Fruit fly (Drosophila melanogaster): ENCODE results near the gene Dus4.
A peak's percentile ranks its signal among the peaks of the same experiment; 100 is the strongest.

Gene Dus4

dm6 chr2L:19064706-19065105, 1.6 kb downstream of the Dus4 start, which contains the start of gene CG17343 (continued):
- TF ChIP-seq CG11696 (GFP tag; IDR thresholded peaks at IDR 0.05) (no peak), grau (tag; optimal IDR thresholded peaks at IDR 0.05) (no peak), CG6272 (GFP tag; IDR thresholded peaks at IDR 0.05) (no peak), da (GFP tag; optimal IDR thresholded peaks at IDR 0.05) (no peak), CG3995 (GFP tag; optimal IDR thresholded peaks at IDR 0.05) (no peak), CG12299 (tag; optimal IDR thresholded peaks at IDR 0.05) (no peak), btn (GFP tag; optimal IDR thresholded peaks at IDR 0.05) (no peak), HLH54F (GFP tag; optimal IDR thresholded peaks at IDR 0.05) (no peak), PHDP (tag; optimal IDR thresholded peaks at IDR 0.05) (no peak), ac (GFP tag; optimal IDR thresholded peaks at IDR 0.05) (no peak), sr (GFP tag; IDR thresholded peaks at IDR 0.05) (no peak), en (GFP tag; optimal IDR thresholded peaks at IDR 0.05) (no peak), unpg (GFP tag; optimal IDR thresholded peaks at IDR 0.05) (no peak), CG10267 (tag; optimal IDR thresholded peaks at IDR 0.05) (no peak), crol (GFP tag; IDR thresholded peaks at IDR 0.05) (no peak), CG4360 (GFP tag; IDR thresholded peaks at IDR 0.05) (no peak), toy (GFP tag; IDR thresholded peaks at IDR 0.05) (no peak), CG4424 (GFP tag; optimal IDR thresholded peaks at IDR 0.05) (no peak), HLHmδ (GFP tag; optimal IDR thresholded peaks at IDR 0.05) (no peak), Abd-B (GFP tag; optimal IDR thresholded peaks at IDR 0.05) (no peak), sens-2 (GFP tag; IDR thresholded peaks at IDR 0.05) (no peak), Hey (tag; optimal IDR thresholded peaks at IDR 0.05) (no peak), CTCF (GFP tag; optimal IDR thresholded peaks at IDR 0.05) (no peak), Bgb (GFP tag; IDR thresholded peaks at IDR 0.05; ENCODE audit: partially characterized antibody) (peak; percentile 91), CG8281 (tag; optimal IDR thresholded peaks at IDR 0.05) (no peak), Camta (GFP tag; optimal IDR thresholded peaks at IDR 0.05) (no peak), nom (GFP tag; optimal IDR thresholded peaks at IDR 0.05) (no peak), CG7271 (tag; optimal IDR thresholded peaks at IDR 0.05) (no peak), Rfx (GFP tag; IDR thresholded peaks at IDR 0.05) (no peak), Nf-YC (tag; optimal IDR thresholded peaks at IDR 0.05) (no peak), Poxn (GFP tag; IDR thresholded peaks at IDR 0.05) (no peak), pb (GFP tag; optimal IDR thresholded peaks at IDR 0.05) (no peak), YL-1 (GFP tag; optimal IDR thresholded peaks at IDR 0.05) (peak; percentile 74), Ssrp (tag; optimal IDR thresholded peaks at IDR 0.05) (no peak), tx (GFP tag; optimal IDR thresholded peaks at IDR 0.05) (no peak), CG2202 (tag; optimal IDR thresholded peaks at IDR 0.05) (no peak), CG10979 (tag; optimal IDR thresholded peaks at IDR 0.05) (no peak), ro (GFP tag; IDR thresholded peaks at IDR 0.05) (no peak), CG7745 (tag; optimal IDR thresholded peaks at IDR 0.05) (no peak), NFAT (GFP tag; IDR thresholded peaks at IDR 0.05) (no peak), Drgx (GFP tag; IDR thresholded peaks at IDR 0.05) (no peak), CG7372 (GFP tag; IDR thresholded peaks at IDR 0.05) (no peak), CG8765 (GFP tag; IDR thresholded peaks at IDR 0.05) (no peak), Hr51 (GFP tag; optimal IDR thresholded peaks at IDR 0.05) (no peak), dati (GFP tag; IDR thresholded peaks at IDR 0.05) (no peak), CG2678 (tag; optimal IDR thresholded peaks at IDR 0.05) (no peak), hth (optimal IDR thresholded peaks at IDR 0.05) (no peak), CG33213 (GFP tag; optimal IDR thresholded peaks at IDR 0.05) (no peak), ap (GFP tag; IDR thresholded peaks at IDR 0.05) (no peak), ci (GFP tag; IDR thresholded peaks at IDR 0.05) (peak; percentile 21; the same call in 1 of the 3 replicates), Dip2 (GFP tag; IDR thresholded peaks at IDR 0.05) (no peak), CG5180 (GFP tag; optimal IDR thresholded peaks at IDR 0.05) (no peak), lilli (GFP tag; optimal IDR thresholded peaks at IDR 0.05) (no peak), HmgD (GFP tag; optimal IDR thresholded peaks at IDR 0.05) (no peak)

All from whole organism, embryonic.